Worm (Caenorhabditis elegans) whole organism, L1 larva: Measurements from ENCODE around the gene sra-29.

Experiments used
- nhr-12 ChIP-seq: sonication (generic microtip); optimal IDR thresholded peaks from 2 replicates; lab custom pipeline; 2017; ENCODE audit warnings: missing biosample characterization, missing genetic modification characterization
- snu-23 ChIP-seq: sonication (generic microtip); optimal IDR thresholded peaks from 2 replicates; lab custom pipeline; 2016; ENCODE audit warnings: missing genetic modification characterization, missing compliant biosample characterization

DNA sequence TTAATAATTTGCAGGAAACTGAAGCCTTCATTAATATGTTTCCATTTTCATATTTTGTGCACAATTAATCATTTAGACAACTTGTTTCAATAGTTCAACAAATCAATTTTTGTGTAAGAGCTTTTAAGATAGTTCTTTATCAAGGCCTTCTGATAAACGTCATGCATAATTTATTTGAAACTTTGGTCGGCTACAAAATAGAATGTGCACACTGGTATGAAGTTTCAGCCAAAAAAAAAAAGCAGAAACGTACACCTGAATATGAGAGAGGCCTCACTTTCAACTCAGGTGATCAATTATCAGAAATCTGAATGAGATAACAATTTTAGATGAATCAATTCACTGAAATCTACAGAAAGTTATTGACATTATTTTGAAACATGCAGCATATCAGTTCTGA lies 39.0 kb upstream of the sra-29 start:
- TF ChIP-seq nhr-12 (tag; lab: Kevin White, UChicago) (no peak), snu-23 (GFP tag; lab: Kevin White, UChicago) (no peak)
